Worm (Caenorhabditis elegans): ENCODE measurements around the gene his-63.

his-63 gene

DNA sequence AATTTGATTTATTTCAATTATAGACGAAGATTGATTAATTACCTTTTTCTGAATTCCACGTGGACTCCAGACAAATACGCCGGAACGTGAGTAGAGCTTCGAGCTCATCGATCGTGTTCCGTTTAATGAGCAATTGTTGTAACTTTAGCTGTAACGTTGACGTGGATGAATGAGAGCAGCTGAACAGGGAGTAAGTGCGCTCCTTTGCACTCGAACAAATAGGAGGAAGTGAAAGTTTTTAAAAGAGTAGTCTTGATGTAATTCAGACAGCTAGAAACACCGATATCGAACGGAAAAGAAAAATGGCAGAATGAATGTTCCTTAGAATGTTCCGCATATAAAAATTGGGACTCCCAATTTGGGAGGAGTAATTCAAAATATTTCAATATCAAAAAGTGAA, 35.0 kb downstream of the his-63 start, which contains the start of gene sec-31 (continued):
- TF ChIP-seq ceh-82 (tag; optimal IDR thresholded peaks at IDR 0.05), result no peak
- TF ChIP-seq Y48G9A.11 (GFP tag; IDR thresholded peaks at IDR 0.05), result no peak
- TF ChIP-seq mes-2 (tag; optimal IDR thresholded peaks at IDR 0.05; ENCODE audit: poor library complexity, severe bottlenecking), result peak; percentile 53
- TF ChIP-seq R02D3.7 (tag; optimal IDR thresholded peaks at IDR 0.05), result no peak
- TF ChIP-seq nhr-41 (GFP tag; IDR thresholded peaks at IDR 0.05), result no peak

- TF ChIP-seq F49E8.2 (tag; optimal IDR thresholded peaks at IDR 0.05; ENCODE audit: borderline replicate concordance) (no peak), aly-2 (tag; optimal IDR thresholded peaks at IDR 0.05) (no peak), aha-1 (tag) (peak; percentile 53), hmg-1.1 (GFP tag; IDR thresholded peaks at IDR 0.05) (peak; percentile 76), dve-1 (tag; optimal IDR thresholded peaks at IDR 0.05; ENCODE audit: insufficient read depth) (peak; percentile 58), zip-11 (GFP tag; IDR thresholded peaks at IDR 0.05) (no peak), lin-38 (GFP tag; IDR thresholded peaks at IDR 0.05) (no peak), ztf-7 (tag; optimal IDR thresholded peaks at IDR 0.05) (no peak), mep-1 (tag; optimal IDR thresholded peaks at IDR 0.05) (peak; percentile 40), unc-62 (GFP tag; optimal IDR thresholded peaks at IDR 0.05 in 1 of 2) (peak in 1 of 2 experiments; percentile 61), unc-62 (tag; optimal IDR thresholded peaks at IDR 0.05) (no peak), daf-16 (GFP tag; optimal IDR thresholded peaks at IDR 0.05) (no peak), daf-16 (tag; optimal IDR thresholded peaks at IDR 0.05) (peak; percentile 42), mes-2 (tag; optimal IDR thresholded peaks at IDR 0.05; ENCODE audit: poor library complexity, severe bottlenecking) (peak; percentile 31), spr-3 (GFP tag; optimal IDR thresholded peaks at IDR 0.05) (no peak), lsy-2 (tag; optimal IDR thresholded peaks at IDR 0.05) (peak in 1 of 2 experiments; percentile 38), saeg-2 (GFP tag; IDR thresholded peaks at IDR 0.05) (no peak), nhr-6 (tag; optimal IDR thresholded peaks at IDR 0.05) (no peak), dmd-6 (GFP tag; IDR thresholded peaks at IDR 0.05) (no peak), hlh-11 (tag; optimal IDR thresholded peaks at IDR 0.05) (peak; percentile 63), zip-2 (tag; optimal IDR thresholded peaks at IDR 0.05) (no peak), ama-1 (optimal IDR thresholded peaks at IDR 0.05) (no peak), mdt-29 (GFP tag; IDR thresholded peaks at IDR 0.05) (no peak)
These were observed 42.7 kb downstream of the his-63 start for ce11 chrIV:11363806-11364562.

ce11 chrIV:11361409-11361808, 45.3 kb downstream of the his-63 start, which contains the start of gene T01G1.4:
TSS of gene T01G1.4 (minus strand) at chrIV:11361509.
- TF ChIP-seq dve-1 (tag; optimal IDR thresholded peaks at IDR 0.05; ENCODE audit: insufficient read depth) (no peak), spr-3 (GFP tag; optimal IDR thresholded peaks at IDR 0.05) (no peak), Y105C5A.15 (GFP tag; IDR thresholded peaks at IDR 0.05) (no peak), mxl-2 (GFP tag; conservative IDR thresholded peaks at IDR 0.05) (no peak), cey-2 (tag; optimal IDR thresholded peaks at IDR 0.05; ENCODE audit: borderline replicate concordance, insufficient read depth) (no peak), ZK546.5 (tag; optimal IDR thresholded peaks at IDR 0.05) (no peak), daf-12 (tag; optimal IDR thresholded peaks at IDR 0.05) (no peak), saeg-2 (GFP tag; IDR thresholded peaks at IDR 0.05) (no peak), lsy-2 (tag; optimal IDR thresholded peaks at IDR 0.05) (no peak), nhr-11 (tag; optimal IDR thresholded peaks at IDR 0.05) (no peak), nhr-76 (tag; optimal IDR thresholded peaks at IDR 0.05) (no peak)

ce11 chrIV:11359769-11360168, 46.9 kb downstream of the his-63 start, which contains the start of gene klp-12:
TSS of gene klp-12 (minus strand) at chrIV:11359869.
- TF ChIP-seq lim-7 (GFP tag; IDR thresholded peaks at IDR 0.05) (no peak), gei-8 (GFP tag; optimal IDR thresholded peaks at IDR 0.05) (no peak), egl-27 (tag; optimal IDR thresholded peaks at IDR 0.05) (no peak), fos-1 (tag; optimal IDR thresholded peaks at IDR 0.05) (no peak), lin-39 (tag; optimal IDR thresholded peaks at IDR 0.05) (no peak), T20F7.1 (GFP tag; optimal IDR thresholded peaks at IDR 0.05) (no peak), daf-16 (GFP tag; optimal IDR thresholded peaks at IDR 0.05) (no peak), daf-16 (tag; optimal IDR thresholded peaks at IDR 0.05) (no peak), zfp-2 (tag; optimal IDR thresholded peaks at IDR 0.05) (no peak), ceh-82 (tag; optimal IDR thresholded peaks at IDR 0.05) (no peak), hif-1 (tag; optimal IDR thresholded peaks at IDR 0.05) (no peak), lir-3 (tag; optimal IDR thresholded peaks at IDR 0.05) (no peak), F49E8.2 (tag; optimal IDR thresholded peaks at IDR 0.05; ENCODE audit: borderline replicate concordance) (no peak), F26F4.8 (GFP tag; conservative IDR thresholded peaks at IDR 0.05) (no peak), egl-43 (GFP tag; IDR thresholded peaks at IDR 0.05) (no peak), nhr-237 (tag; optimal IDR thresholded peaks at IDR 0.05) (no peak), ceh-32 (tag; optimal IDR thresholded peaks at IDR 0.05; ENCODE audit: poor library complexity) (no peak)

Measured in whole organism, L4 larva.